Worm (Caenorhabditis elegans) whole organism, young adult: ENCODE data around the gene K10G6.9.

Experiments used
- ccch-3 ChIP-seq: fragments of 200-800 bp; sonication (Bioruptor generic); optimal IDR thresholded peaks from 2 replicates; lab custom pipeline; 2018; ENCODE audit warnings: mild to moderate bottlenecking, missing genetic modification characterization, missing compliant biosample characterization
- cebp-1 ChIP-seq, 2 experiments: fragments of 200-800 bp in 1 of 2; sonication (Bioruptor generic) in 1 of 2; sonication (generic microtip) in 1 of 2; IDR thresholded peaks in 1 of 2; optimal IDR thresholded peaks in 1 of 2; 2 replicates each; pipeline versions ENCODE4 v1.3.6 to Lab custom; 2017 to 2022; ENCODE audit warnings: missing compliant biosample characterization in 2 of 2, missing genetic modification characterization in 2 of 2, mild to moderate bottlenecking in 1 of 2, missing genetic modification reagents in 1 of 2, moderate library complexity in 1 of 2
- lag-1 ChIP-seq: fragments of 200-800 bp; sonication (Bioruptor generic); IDR thresholded peaks from 2 replicates; pipeline ENCODE4 v1.3.6; 2022; ENCODE audit warnings: missing genetic modification reagents, missing genetic modification characterization, missing compliant biosample characterization
- lin-26 ChIP-seq: fragments of 200-800 bp; sonication (Bioruptor generic); IDR thresholded peaks from 2 replicates; pipeline ENCODE4 v1.3.6; 2022; ENCODE audit warnings: missing genetic modification reagents, missing genetic modification characterization, missing compliant biosample characterization
- madf-8 ChIP-seq: fragments of 200-800 bp; sonication (Bioruptor generic); conservative IDR thresholded peaks from 2 replicates; pipeline ENCODE4 v1.3.6; 2022; ENCODE audit warnings: missing genetic modification reagents, missing genetic modification characterization, missing compliant biosample characterization

- no peak for TF ChIP-seq ccch-3 (GFP tag; lab: Kevin White, UChicago)
- TF ChIP-seq madf-8 (GFP tag; lab: Robert Waterston, UW), result no peak
- TF ChIP-seq lin-26 (GFP tag; lab: Robert Waterston, UW), result no peak
- no peak for TF ChIP-seq lag-1 (GFP tag; lab: Robert Waterston, UW)
- TF ChIP-seq cebp-1 (GFP tag; IDR thresholded peaks at IDR 0.05; lab: Robert Waterston, UW), result no peak
- no peak for TF ChIP-seq cebp-1 (tag; optimal IDR thresholded peaks at IDR 0.05; lab: Kevin White, UChicago)
Observed at ce11 chrII:3975942-3976341, 3.9 kb downstream of the K10G6.9 start, which contains the start of gene dos-2.
